Worm (Caenorhabditis elegans) whole organism, young adult: ENCODE results near the gene F01F1.3.

Experiments used
- B0336.3 ChIP-seq: fragments of 200-800 bp; sonication (Bioruptor generic); IDR thresholded peaks from 2 replicates; pipeline ENCODE4 v1.3.6; 2022; ENCODE audit warnings: missing genetic modification characterization, missing compliant biosample characterization
- C06A6.2 ChIP-seq: fragments of 200-800 bp; sonication (Bioruptor generic); conservative IDR thresholded peaks from 2 replicates; pipeline ENCODE4 v1.3.6; 2022; ENCODE audit warnings: missing genetic modification characterization, missing compliant biosample characterization
- D2030.7 ChIP-seq: fragments of 200-800 bp; sonication (Bioruptor generic); IDR thresholded peaks from 2 replicates; pipeline ENCODE4 v1.3.6; 2022; ENCODE audit warnings: missing genetic modification reagents, missing genetic modification characterization, missing compliant biosample characterization
- F23B12.7 ChIP-seq: sonication (generic microtip); optimal IDR thresholded peaks from 2 replicates; lab custom pipeline; 2017; ENCODE audit warnings: missing genetic modification characterization, mild to moderate bottlenecking, missing compliant biosample characterization, antibody characterized with exemption, moderate library complexity; ENCODE audit not compliant: insufficient read depth
- F52B5.7 ChIP-seq: sonication (generic microtip); optimal IDR thresholded peaks from 2 replicates; lab custom pipeline; 2016; ENCODE audit warnings: mild to moderate bottlenecking, missing genetic modification characterization, missing compliant biosample characterization
- K11D2.4 ChIP-seq: fragments of 200-800 bp; sonication (Bioruptor generic); IDR thresholded peaks from 2 replicates; pipeline ENCODE4 v1.3.6; 2022; ENCODE audit warnings: missing genetic modification reagents, missing genetic modification characterization, missing compliant biosample characterization
- Y67H2A.10 ChIP-seq: fragments of 200-800 bp; sonication (Bioruptor generic); conservative IDR thresholded peaks from 2 replicates; pipeline ENCODE4 v1.3.6; 2022; ENCODE audit warnings: missing genetic modification reagents, missing genetic modification characterization, missing compliant biosample characterization
- Y79H2A.3 ChIP-seq: fragments of 200-800 bp; sonication (Bioruptor generic); conservative IDR thresholded peaks from 2 replicates; pipeline ENCODE4 v1.3.6; 2022; ENCODE audit warnings: missing genetic modification reagents, missing genetic modification characterization, missing compliant biosample characterization
- Y95B8A.8 ChIP-seq: fragments of 200-800 bp; sonication (Bioruptor generic); IDR thresholded peaks from 2 replicates; pipeline ENCODE4 v1.3.6; 2022; ENCODE audit warnings: missing genetic modification reagents, missing genetic modification characterization, missing compliant biosample characterization
- ZK185.1 ChIP-seq: sonication (generic microtip); optimal IDR thresholded peaks from 2 replicates; lab custom pipeline; 2016; ENCODE audit warnings: mild to moderate bottlenecking, missing genetic modification characterization, missing compliant biosample characterization; ENCODE audit not compliant: poor library complexity, severe bottlenecking
- akir-1 ChIP-seq: fragments of 200-800 bp; sonication (Bioruptor generic); optimal IDR thresholded peaks from 2 replicates; lab custom pipeline; 2018; ENCODE audit warnings: mild to moderate bottlenecking, missing genetic modification characterization, moderate library complexity, missing compliant biosample characterization
- atf-7 ChIP-seq: sonication (generic microtip); optimal IDR thresholded peaks from 2 replicates; lab custom pipeline; 2017; ENCODE audit warnings: mild to moderate bottlenecking, missing genetic modification characterization, missing compliant biosample characterization
- attf-3 ChIP-seq: fragments of 200-800 bp; sonication (Bioruptor generic); conservative IDR thresholded peaks from 2 replicates; pipeline ENCODE4 v1.3.6; 2022; ENCODE audit warnings: missing genetic modification reagents, missing genetic modification characterization, missing compliant biosample characterization
- attf-5 ChIP-seq: fragments of 200-800 bp; sonication (Bioruptor generic); optimal IDR thresholded peaks from 2 replicates; lab custom pipeline; 2018; ENCODE audit warnings: mild to moderate bottlenecking, missing genetic modification characterization, missing compliant biosample characterization
- ccch-3 ChIP-seq: fragments of 200-800 bp; sonication (Bioruptor generic); optimal IDR thresholded peaks from 2 replicates; lab custom pipeline; 2018; ENCODE audit warnings: mild to moderate bottlenecking, missing genetic modification characterization, missing compliant biosample characterization
- cebp-1 ChIP-seq, 2 experiments: fragments of 200-800 bp in 1 of 2; sonication (Bioruptor generic) in 1 of 2; sonication (generic microtip) in 1 of 2; IDR thresholded peaks in 1 of 2; optimal IDR thresholded peaks in 1 of 2; 2 replicates each; pipeline versions ENCODE4 v1.3.6 to Lab custom; 2017 to 2022; ENCODE audit warnings: missing compliant biosample characterization in 2 of 2, missing genetic modification characterization in 2 of 2, mild to moderate bottlenecking in 1 of 2, missing genetic modification reagents in 1 of 2, moderate library complexity in 1 of 2
- cebp-2 ChIP-seq: fragments of 200-800 bp; sonication (Bioruptor generic); IDR thresholded peaks from 2 replicates; pipeline ENCODE4 v1.3.6; 2022; ENCODE audit warnings: missing genetic modification characterization, missing compliant biosample characterization
- ceh-79 ChIP-seq: sonication (generic microtip); optimal IDR thresholded peaks from 2 replicates; lab custom pipeline; 2017; ENCODE audit warnings: mild to moderate bottlenecking, missing genetic modification characterization, missing compliant biosample characterization
- chd-7 ChIP-seq: sonication (generic microtip); optimal IDR thresholded peaks from 2 replicates; lab custom pipeline; 2016; ENCODE audit warnings: mild to moderate bottlenecking, missing genetic modification characterization, moderate library complexity, missing compliant biosample characterization
- die-1 ChIP-seq: sonication (generic microtip); optimal IDR thresholded peaks from 2 replicates; lab custom pipeline; 2016; ENCODE audit warnings: missing genotype, mild to moderate bottlenecking, missing genetic modification characterization, missing compliant biosample characterization
- dpff-1 ChIP-seq: sonication (generic microtip); optimal IDR thresholded peaks from 2 replicates; lab custom pipeline; 2017; ENCODE audit warnings: mild to moderate bottlenecking, missing genetic modification characterization, missing compliant biosample characterization
- dpl-1 ChIP-seq: fragments of 150-350 bp; optimal IDR thresholded peaks from 2 replicates; lab custom pipeline; 2014; ENCODE audit warnings: missing biosample characterization, missing genetic modification reagents, missing genetic modification characterization
- gei-17 ChIP-seq: fragments of 200-800 bp; sonication (Bioruptor generic); optimal IDR thresholded peaks from 2 replicates; lab custom pipeline; 2018; ENCODE audit warnings: mild to moderate bottlenecking, missing genetic modification characterization, missing compliant biosample characterization
- hmg-1.2 ChIP-seq: fragments of 200-800 bp; sonication (Bioruptor generic); IDR thresholded peaks from 2 replicates; pipeline ENCODE4 v1.3.6; 2022; ENCODE audit warnings: missing genetic modification reagents, missing genetic modification characterization, missing compliant biosample characterization
- hsf-1 ChIP-seq: fragments of 200-800 bp; sonication (Bioruptor generic); IDR thresholded peaks from 2 replicates; pipeline ENCODE4 v1.3.6; 2022; ENCODE audit warnings: missing genetic modification reagents, missing genetic modification characterization, missing compliant biosample characterization
- lin-26 ChIP-seq: fragments of 200-800 bp; sonication (Bioruptor generic); IDR thresholded peaks from 2 replicates; pipeline ENCODE4 v1.3.6; 2022; ENCODE audit warnings: missing genetic modification reagents, missing genetic modification characterization, missing compliant biosample characterization
- lin-40 ChIP-seq: sonication (generic microtip); optimal IDR thresholded peaks from 2 replicates; lab custom pipeline; 2016; ENCODE audit warnings: missing genetic modification characterization, mild to moderate bottlenecking, missing compliant biosample characterization, missing genotype, missing genetic modification reagents
- lin-54 ChIP-seq: fragments of 200-800 bp; sonication (Bioruptor generic); optimal IDR thresholded peaks from 2 replicates; lab custom pipeline; 2018; ENCODE audit warnings: mild to moderate bottlenecking, missing genetic modification characterization, missing compliant biosample characterization
- lir-1 ChIP-seq: fragments of 200-800 bp; sonication (Bioruptor generic); conservative IDR thresholded peaks from 2 replicates; pipeline ENCODE4 v1.3.6; 2022; ENCODE audit warnings: missing genetic modification reagents, missing genetic modification characterization, missing compliant biosample characterization
- lsl-1 ChIP-seq: fragments of 200-800 bp; sonication (Bioruptor generic); optimal IDR thresholded peaks from 2 replicates; lab custom pipeline; 2018; ENCODE audit warnings: mild to moderate bottlenecking, missing genetic modification characterization, moderate library complexity, missing compliant biosample characterization
- madf-3 ChIP-seq: fragments of 200-800 bp; sonication (Bioruptor generic); IDR thresholded peaks from 2 replicates; pipeline ENCODE4 v1.3.6; 2022; ENCODE audit warnings: missing genetic modification reagents, missing genetic modification characterization, missing compliant biosample characterization
- mcd-1 ChIP-seq: fragments of 200-800 bp; sonication (Bioruptor generic); IDR thresholded peaks from 2 replicates; pipeline ENCODE4 v1.3.6; 2022; ENCODE audit warnings: missing genetic modification reagents, missing genetic modification characterization, missing compliant biosample characterization
- nfyb-1 ChIP-seq: fragments of 200-800 bp; sonication (Bioruptor generic); IDR thresholded peaks from 2 replicates; pipeline ENCODE4 v1.3.6; 2022; ENCODE audit warnings: missing genetic modification reagents, missing genetic modification characterization, missing compliant biosample characterization
- nhr-120 ChIP-seq: fragments of 200-800 bp; sonication (Bioruptor generic); IDR thresholded peaks from 2 replicates; pipeline ENCODE4 v1.3.6; 2022; ENCODE audit warnings: missing genetic modification characterization, missing compliant biosample characterization
- nhr-90 ChIP-seq: sonication (generic microtip); optimal IDR thresholded peaks from 2 replicates; lab custom pipeline; 2016; ENCODE audit warnings: missing genotype, mild to moderate bottlenecking, missing genetic modification characterization, missing compliant biosample characterization
- somi-1 ChIP-seq: fragments of 200-800 bp; sonication (Bioruptor generic); optimal IDR thresholded peaks from 2 replicates; lab custom pipeline; 2018; ENCODE audit warnings: mild to moderate bottlenecking, missing genetic modification characterization, missing compliant biosample characterization
- xnd-1 ChIP-seq: sonication (generic microtip); optimal IDR thresholded peaks from 2 replicates; lab custom pipeline; 2016; ENCODE audit warnings: missing genotype, missing genetic modification reagents, missing genetic modification characterization, missing compliant biosample characterization
- zfh-2 ChIP-seq: fragments of 200-800 bp; sonication (Bioruptor generic); conservative IDR thresholded peaks from 2 replicates; pipeline ENCODE4 v1.3.6; 2022; ENCODE audit warnings: missing genetic modification reagents, missing genetic modification characterization, missing compliant biosample characterization
- ztf-25 ChIP-seq: fragments of 200-800 bp; sonication (Bioruptor generic); IDR thresholded peaks from 2 replicates; pipeline ENCODE4 v1.3.6; 2022; ENCODE audit warnings: missing genetic modification reagents, missing genetic modification characterization, missing compliant biosample characterization
- ztf-26 ChIP-seq: sonication (generic microtip); optimal IDR thresholded peaks from 2 replicates; lab custom pipeline; 2017; ENCODE audit warnings: missing genetic modification characterization, missing compliant biosample characterization
- ztf-6 ChIP-seq: fragments of 200-800 bp; sonication (Bioruptor generic); IDR thresholded peaks from 2 replicates; pipeline ENCODE4 v1.3.6; 2022; ENCODE audit warnings: missing genetic modification reagents, missing genetic modification characterization, missing compliant biosample characterization

Gene F01F1.3

DNA sequence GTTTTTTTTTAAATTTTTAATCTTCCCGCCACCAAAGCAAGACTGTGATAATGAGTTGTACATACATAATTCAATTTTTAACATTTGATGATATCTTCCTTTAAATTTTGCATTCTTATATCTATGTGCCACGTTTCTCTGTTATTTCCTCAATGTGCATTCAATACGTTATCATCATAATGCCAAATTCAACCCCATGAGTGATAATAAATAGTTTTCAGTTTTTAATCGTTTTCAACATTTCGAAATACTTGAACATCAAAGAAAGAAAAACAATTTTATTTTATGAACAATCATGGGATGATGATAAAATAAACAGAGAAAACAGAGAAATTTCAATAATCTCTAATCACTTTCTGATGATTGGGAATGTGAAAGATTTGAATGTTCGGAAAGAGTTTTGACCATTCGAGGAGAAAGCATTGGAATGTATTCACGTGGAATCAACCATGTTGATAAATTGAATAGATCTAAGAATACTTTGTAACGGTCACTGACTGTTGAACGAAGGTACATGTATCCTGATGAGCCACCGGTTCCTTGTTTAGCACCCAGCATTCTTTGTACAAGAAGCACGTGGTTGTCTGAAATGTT, 45.7 kb downstream of the F01F1.3 start (continued):
- TF ChIP-seq nhr-90 (tag; lab: Kevin White, UChicago) (no peak), Y79H2A.3 (no peak), attf-5 (GFP tag; lab: Kevin White, UChicago) (peak; percentile 26)

DNA sequence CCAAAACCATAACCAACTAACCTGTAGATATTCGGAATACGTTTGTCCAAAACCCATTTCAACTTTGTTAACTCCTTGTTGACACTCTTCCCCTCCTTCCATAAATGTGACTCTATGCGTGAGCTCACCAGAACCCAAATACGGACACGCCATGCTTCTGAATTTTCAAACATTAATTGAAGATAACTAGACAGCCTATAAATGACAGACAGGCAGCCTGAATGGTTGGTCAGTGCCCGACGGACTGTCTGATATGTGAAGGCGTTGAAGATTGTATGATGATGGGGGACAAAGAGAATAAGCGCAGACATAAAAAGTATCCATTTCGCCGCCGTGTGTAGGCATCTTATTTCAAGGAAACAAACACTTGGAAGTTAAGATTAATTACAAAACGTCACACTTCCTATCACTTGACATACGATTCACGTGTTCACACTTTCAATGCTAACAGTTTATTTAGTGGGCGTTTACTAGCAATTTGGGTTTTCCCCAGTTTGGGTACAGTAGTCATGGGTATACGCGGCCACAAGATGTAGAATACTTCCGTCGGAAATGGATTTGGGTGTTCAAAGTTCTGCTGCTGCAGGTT, 48.2 kb downstream of the F01F1.3 start, which contains the start of the genes tdo-2 and C28H8.2:
Gene tdo-2 (minus strand): TSS at position 157 of the 589 bp plus-strand sequence.
Gene C28H8.2 (plus strand): TSS at position 524 of the 589 bp plus-strand sequence.
- TF ChIP-seq atf-7 (tag; lab: Kevin White, UChicago) (peak; percentile 19), hmg-1.2 (no peak), Y67H2A.10 (GFP tag; lab: Robert Waterston, UW) (no peak), C06A6.2 (GFP tag; lab: Robert Waterston, UW) (peak; percentile 71; the same call in 1 of the 2 replicates), D2030.7 (GFP tag; lab: Robert Waterston, UW) (no peak), lin-40 (peak; percentile 43), F52B5.7 (tag; lab: Kevin White, UChicago) (no peak), gei-17 (GFP tag; lab: Kevin White, UChicago) (no peak), cebp-2 (GFP tag; lab: Robert Waterston, UW) (no peak), die-1 (tag; lab: Kevin White, UChicago) (peak; percentile 39), lin-26 (GFP tag; lab: Robert Waterston, UW) (no peak), mcd-1 (GFP tag; lab: Robert Waterston, UW) (peak; percentile 8; the same call in 1 of the 2 replicates), hsf-1 (GFP tag; lab: Robert Waterston, UW) (0 out of 2 replicates have a peak, but pooled peaks have one; percentile 26), cebp-1 (GFP tag; IDR thresholded peaks at IDR 0.05; lab: Robert Waterston, UW) (no peak), cebp-1 (tag; optimal IDR thresholded peaks at IDR 0.05; lab: Kevin White, UChicago) (peak; percentile 36), B0336.3 (GFP tag; lab: Robert Waterston, UW) (no peak), zfh-2 (no peak), K11D2.4 (GFP tag; lab: Robert Waterston, UW) (peak; percentile 58; the same call in 1 of the 2 replicates), ztf-26 (tag; lab: Kevin White, UChicago) (peak; percentile 77), ceh-79 (tag; lab: Kevin White, UChicago) (no peak), ccch-3 (GFP tag; lab: Kevin White, UChicago) (no peak), ztf-25 (GFP tag; lab: Robert Waterston, UW) (no peak), F23B12.7 (no peak), dpff-1 (tag; lab: Kevin White, UChicago) (no peak), nfyb-1 (0 out of 2 replicates have a peak, but pooled peaks have one; percentile 13), chd-7 (tag; lab: Kevin White, UChicago) (peak; percentile 16), somi-1 (GFP tag; lab: Kevin White, UChicago) (peak; percentile 66)

DNA sequence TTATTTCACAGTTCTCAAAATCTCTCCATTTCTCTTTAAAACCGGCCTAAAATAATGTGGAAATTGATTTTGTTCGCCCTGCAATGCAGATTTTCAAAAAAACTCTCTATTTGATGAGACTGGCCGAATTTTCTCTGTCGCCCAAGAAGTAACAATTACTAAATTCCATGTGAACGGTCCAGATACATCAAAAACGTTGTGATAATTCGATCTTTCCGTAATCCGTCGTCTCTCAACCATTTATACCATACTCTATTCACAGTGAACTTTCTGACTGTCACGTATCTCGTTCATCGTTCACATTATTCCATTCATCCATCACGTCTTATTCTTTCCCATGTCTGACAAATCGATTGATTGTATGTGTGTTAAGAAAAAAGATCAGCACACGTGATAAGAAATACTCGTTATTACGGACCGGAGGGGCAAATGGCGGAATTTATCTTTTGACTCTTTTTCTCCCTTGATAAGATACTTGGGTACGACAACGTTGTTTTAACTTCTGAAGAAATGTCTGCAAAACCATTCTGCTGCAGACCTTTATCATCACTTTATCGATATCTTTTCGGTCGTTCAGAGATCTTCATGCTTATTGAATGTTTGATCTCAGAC, 49.4 kb downstream of the F01F1.3 start:
- TF ChIP-seq lin-40 (peak; percentile 0), ztf-26 (tag; lab: Kevin White, UChicago) (peak; percentile 36), attf-3 (GFP tag; lab: Robert Waterston, UW) (no peak), somi-1 (GFP tag; lab: Kevin White, UChicago) (peak; percentile 6)

DNA sequence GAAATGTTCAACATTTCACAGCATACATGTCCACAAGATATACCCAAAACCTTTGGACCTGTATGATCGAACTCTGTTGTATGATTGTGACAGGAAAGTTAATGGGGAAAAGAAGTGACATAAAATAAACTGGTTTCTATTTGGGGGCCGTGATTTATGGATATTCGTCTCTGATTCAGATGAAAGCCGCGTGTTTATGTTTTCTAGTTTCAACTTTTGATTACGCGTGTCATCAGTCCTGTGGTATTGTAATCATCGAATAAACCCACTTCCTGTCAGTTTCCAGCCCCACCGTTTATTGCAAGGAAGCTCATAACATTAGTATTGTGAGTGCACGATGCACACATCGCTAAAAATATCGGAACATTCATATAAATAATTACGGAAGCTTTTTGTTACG, 50.5 kb downstream of the F01F1.3 start:
- TF ChIP-seq madf-3 (GFP tag; lab: Robert Waterston, UW) = no peak
- TF ChIP-seq xnd-1 (tag; lab: Kevin White, UChicago) = no peak
- TF ChIP-seq ceh-79 (tag; lab: Kevin White, UChicago) = no peak
- TF ChIP-seq lin-54 (GFP tag; lab: Kevin White, UChicago) = no peak
- TF ChIP-seq lsl-1 (GFP tag; lab: Kevin White, UChicago) = no peak
- TF ChIP-seq Y95B8A.8 = no peak
- no peak for TF ChIP-seq lin-26 (GFP tag; lab: Robert Waterston, UW)
- no peak for TF ChIP-seq dpl-1 (GFP tag; lab: Kevin White, UChicago)
- no peak for TF ChIP-seq chd-7 (tag; lab: Kevin White, UChicago)
- no peak for TF ChIP-seq ZK185.1 (tag; lab: Kevin White, UChicago)
- TF ChIP-seq lir-1 (GFP tag; lab: Robert Waterston, UW) = no peak
- no peak for TF ChIP-seq akir-1 (GFP tag; lab: Kevin White, UChicago)
- no peak for TF ChIP-seq nhr-120 (GFP tag; lab: Robert Waterston, UW)
- TF ChIP-seq ztf-6 = no peak
